Worm (Caenorhabditis elegans) whole organism, L4/young adult: ENCODE measurements around the gene dnj-18.

Experiments used
- W03F9.2 ChIP-seq: fragments of 150-350 bp; optimal IDR thresholded peaks from 2 replicates; lab custom pipeline; 2014; ENCODE audit warnings: missing biosample characterization, missing genetic modification characterization
- dao-5 ChIP-seq: sonication (generic microtip); optimal IDR thresholded peaks from 2 replicates; lab custom pipeline; 2016; ENCODE audit warnings: missing genotype, missing genetic modification characterization, moderate library complexity, missing compliant biosample characterization
- him-1 ChIP-seq: sonication (generic microtip); optimal IDR thresholded peaks from 2 replicates; lab custom pipeline; 2016; ENCODE audit warnings: missing genotype, missing genetic modification reagents, missing genetic modification characterization, missing compliant biosample characterization

Gene dnj-18

DNA sequence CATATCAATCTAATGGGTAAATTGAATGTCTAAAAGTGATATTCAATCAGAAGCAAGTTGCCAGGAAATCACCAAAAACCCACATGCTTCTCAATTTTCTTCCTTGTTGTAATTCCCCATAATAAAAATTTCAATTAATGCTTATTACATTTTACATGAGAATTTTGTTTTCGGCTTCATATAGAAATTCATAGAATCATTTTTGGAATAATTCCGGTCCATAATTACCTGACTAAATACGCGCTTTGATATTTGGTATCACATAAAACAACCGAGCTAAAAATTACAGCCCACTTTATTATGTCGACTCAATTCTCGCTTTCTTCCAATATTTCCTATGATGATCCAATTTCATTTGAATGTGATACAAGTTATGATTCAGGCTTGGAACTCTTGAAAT lies 26.0 kb upstream of the dnj-18 start, which contains the start of gene srg-13:
Gene srg-13 (plus strand): TSS at position 301 of the 400 bp plus-strand sequence.
- TF ChIP-seq him-1 = no peak
- TF ChIP-seq W03F9.2 (tag; lab: Kevin White, UChicago) = no peak
- TF ChIP-seq dao-5 = no peak

DNA sequence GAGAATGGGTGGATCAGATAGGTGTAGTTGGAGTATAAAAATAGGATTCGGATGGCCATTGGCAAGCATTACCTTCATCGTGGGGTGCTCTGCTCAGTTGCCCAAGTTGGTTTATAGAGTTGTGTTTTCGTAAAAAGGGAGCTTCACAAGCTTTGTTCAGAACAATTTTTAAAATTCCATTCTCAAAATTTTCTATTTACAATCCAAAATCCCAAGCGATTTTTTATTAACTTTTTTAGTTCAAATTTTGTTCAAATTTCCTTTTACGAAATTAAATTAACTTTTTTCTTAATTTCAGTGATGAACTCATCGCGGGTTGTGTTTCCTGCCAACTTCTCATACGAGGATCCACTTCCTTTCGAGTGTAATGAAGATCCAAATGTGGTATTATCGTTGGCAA lies 20.5 kb upstream of the dnj-18 start, which contains the start of gene srg-10:
Gene srg-10 (plus strand): TSS at position 301 of the 400 bp plus-strand sequence.
- TF ChIP-seq him-1 = no peak
- TF ChIP-seq dao-5 = no peak
- no peak for TF ChIP-seq W03F9.2 (tag; lab: Kevin White, UChicago)

DNA sequence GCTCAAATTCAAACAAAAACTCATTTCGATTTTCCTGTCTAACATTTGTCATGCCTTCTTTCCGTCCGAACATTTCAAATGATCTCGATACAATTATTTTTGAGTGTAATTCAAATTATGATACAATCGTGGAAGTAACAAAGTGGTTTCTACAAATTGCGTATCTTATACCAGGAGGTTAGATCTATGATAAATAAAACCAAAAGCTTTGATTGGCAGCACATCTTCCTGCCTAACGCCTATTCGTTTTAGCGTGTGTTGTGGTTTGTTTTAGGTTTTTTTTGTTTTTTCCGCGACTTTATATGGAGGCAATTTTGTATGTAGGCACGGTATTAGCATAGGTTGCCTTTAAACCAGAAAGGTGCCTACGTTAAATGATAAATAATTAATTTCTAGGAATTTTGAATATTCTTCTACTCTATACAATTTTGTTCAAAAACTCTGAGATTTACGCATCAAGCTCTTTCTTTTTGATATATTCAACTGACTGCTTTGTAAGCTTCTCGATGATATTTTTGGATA lies 17.9 kb upstream of the dnj-18 start, which contains the start of gene srg-11:
Gene srg-11 (plus strand): TSS at position 51 of the 522 bp plus-strand sequence.
- TF ChIP-seq W03F9.2 (tag; lab: Kevin White, UChicago) (no peak), him-1 (no peak), dao-5 (no peak)

DNA sequence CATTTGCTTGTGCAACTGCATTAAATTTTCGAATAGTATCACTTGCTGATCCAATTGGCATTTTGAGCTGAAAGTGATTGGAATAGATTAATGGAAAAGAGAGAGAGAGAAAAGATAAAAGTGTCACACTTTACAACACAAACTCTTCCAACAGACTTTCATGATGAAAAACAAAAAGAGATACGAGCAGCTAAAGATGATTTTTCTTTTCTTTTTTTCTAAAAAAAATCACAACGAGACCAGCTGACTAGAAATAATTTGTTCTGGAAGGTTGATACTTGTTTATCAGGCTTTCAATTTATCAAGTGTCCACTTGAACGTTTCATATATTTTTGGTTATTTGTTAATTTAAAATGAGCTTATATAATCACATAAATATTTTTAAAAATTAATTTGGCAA lies 10.8 kb upstream of the dnj-18 start:
- TF ChIP-seq dao-5 = no peak
- no peak for TF ChIP-seq W03F9.2 (tag; lab: Kevin White, UChicago)
- no peak for TF ChIP-seq him-1

DNA sequence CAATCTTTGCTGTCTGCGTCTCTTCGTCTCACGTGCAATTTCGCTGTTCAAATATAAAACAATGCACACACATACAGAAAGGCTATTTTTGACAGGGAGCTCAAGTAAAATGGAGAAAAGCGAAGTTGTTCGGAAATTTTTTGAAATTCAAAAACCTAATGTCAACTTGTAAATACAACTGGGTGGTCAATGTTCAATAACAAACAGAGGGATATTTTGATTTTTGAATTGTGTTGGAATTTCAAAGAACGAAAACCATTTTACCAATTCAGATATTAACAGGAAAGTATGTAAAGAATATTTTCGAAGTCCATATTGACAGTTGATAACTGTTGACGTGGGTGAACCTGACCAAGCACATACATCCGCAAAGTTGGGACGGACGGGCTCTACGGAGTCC lies 9.6 kb upstream of the dnj-18 start, which contains the start of gene tag-243:
Gene tag-243 (minus strand): TSS at position 101 of the 400 bp plus-strand sequence.
- TF ChIP-seq dao-5 = no peak
- no peak for TF ChIP-seq W03F9.2 (tag; lab: Kevin White, UChicago)
- no peak for TF ChIP-seq him-1

DNA sequence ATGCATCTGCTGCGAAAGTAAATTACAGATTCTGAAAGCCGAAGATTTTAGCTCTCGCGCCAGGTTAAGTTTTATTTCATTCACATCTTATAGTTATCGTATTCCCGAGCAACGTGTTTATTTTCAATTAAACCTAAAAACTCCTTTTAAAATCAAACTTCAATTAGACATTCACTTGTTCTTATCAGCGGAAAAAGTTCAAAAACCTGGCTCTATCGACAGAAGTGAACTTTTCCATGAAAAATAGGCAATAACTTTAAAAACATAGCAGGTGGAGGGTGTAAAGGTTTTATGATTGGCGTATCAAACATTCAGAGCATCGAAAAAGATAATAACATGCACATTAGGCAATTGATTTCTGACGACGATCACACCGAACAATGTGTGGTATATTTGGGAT lies 9.0 kb upstream of the dnj-18 start, which contains the start of gene ppat-1:
Gene ppat-1 (plus strand): TSS at position 316 of the 400 bp plus-strand sequence.
- TF ChIP-seq dao-5 (no peak), W03F9.2 (tag; lab: Kevin White, UChicago) (no peak), him-1 (no peak)

DNA sequence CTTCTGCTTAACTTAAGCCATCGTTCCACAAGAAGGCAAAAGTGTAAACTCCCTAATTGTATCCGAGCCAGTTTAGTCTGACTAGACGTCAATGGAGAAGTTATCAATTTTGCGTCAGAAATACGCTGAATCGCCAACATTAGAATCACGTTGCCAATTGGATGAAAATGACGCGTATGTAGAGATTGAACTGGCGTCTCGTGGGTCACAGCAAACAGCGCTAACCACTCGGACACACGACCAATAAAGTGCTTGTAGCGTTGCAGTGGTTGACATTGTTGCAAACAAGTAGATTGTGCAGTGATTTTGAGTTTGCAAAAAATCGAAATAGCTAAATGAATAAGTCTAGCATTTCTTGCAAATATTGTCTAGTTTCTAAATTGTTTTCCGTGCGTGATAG lies 8.3 kb upstream of the dnj-18 start:
- TF ChIP-seq dao-5 (peak; percentile 84), W03F9.2 (tag; lab: Kevin White, UChicago) (peak; percentile 36), him-1 (peak; percentile 63)

DNA sequence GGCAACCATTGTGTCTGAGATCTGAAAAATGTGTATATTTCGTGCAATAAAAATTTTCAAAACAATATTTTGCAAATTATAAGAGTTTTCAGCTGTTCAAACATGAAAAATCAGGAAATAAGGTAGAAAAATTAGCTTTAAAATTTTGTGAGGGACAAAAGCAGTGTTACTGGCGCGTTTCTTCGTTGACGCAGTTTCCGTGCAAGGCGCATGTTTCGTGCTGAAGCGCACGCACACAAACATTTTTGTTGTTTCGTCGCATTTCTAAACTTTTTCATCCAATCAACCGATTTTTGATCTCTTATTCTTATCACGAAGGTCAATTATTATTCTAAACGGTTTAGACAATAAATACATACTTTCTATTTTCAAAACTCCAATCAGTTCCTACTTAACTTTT lies 4.6 kb upstream of the dnj-18 start, which contains the start of gene nifk-1:
Gene nifk-1 (minus strand): TSS at position 27 of the 400 bp plus-strand sequence.
- TF ChIP-seq him-1 (no peak), dao-5 (no peak), W03F9.2 (tag; lab: Kevin White, UChicago) (peak; percentile 87)

DNA sequence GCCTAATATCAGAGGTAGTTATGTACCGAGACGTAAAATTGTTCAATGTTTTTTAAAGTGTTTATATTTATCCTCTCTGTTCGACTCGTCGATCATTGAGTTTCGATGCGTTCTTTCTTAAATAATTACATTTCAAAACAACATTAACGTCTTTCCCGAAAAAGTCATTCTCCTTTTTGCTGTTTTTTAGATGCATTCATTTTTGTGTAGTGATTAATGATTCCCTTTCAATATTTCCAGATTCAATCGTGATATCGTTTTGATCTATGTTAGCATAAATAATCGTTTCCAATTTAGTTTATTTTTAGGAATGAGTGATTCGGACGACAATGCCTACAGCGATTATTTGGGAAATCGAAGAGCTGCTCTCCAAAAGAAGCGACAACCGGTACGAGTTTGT lies 4.2 kb upstream of the dnj-18 start, which contains the start of gene T04A8.8:
Gene T04A8.8 (plus strand): TSS at position 301 of the 400 bp plus-strand sequence.
- TF ChIP-seq him-1 (no peak), dao-5 (no peak), W03F9.2 (tag; lab: Kevin White, UChicago) (no peak)

DNA sequence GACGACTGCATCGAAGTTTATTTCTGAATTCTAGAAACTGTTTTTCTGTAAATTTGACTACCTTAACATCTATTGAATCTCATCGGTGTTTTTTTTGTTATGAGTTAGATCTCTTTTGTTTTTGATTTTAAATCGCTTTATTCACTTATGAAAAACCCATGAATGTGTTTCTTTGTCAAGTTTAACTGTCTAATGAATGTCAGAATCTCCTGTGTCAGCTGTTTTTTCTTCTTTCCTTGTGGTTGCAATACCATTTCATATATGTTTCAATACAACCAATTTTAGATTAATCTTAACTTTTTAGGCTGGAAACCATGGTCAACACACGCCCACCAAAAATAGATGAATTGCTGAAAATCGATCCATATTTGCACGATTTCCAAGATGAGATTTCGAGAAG lies 2.9 kb upstream of the dnj-18 start, which contains the start of gene T04A8.7:
Gene T04A8.7 (plus strand): TSS at position 301 of the 400 bp plus-strand sequence.
- TF ChIP-seq him-1 = no peak
- no peak for TF ChIP-seq W03F9.2 (tag; lab: Kevin White, UChicago)
- TF ChIP-seq dao-5 = no peak

DNA sequence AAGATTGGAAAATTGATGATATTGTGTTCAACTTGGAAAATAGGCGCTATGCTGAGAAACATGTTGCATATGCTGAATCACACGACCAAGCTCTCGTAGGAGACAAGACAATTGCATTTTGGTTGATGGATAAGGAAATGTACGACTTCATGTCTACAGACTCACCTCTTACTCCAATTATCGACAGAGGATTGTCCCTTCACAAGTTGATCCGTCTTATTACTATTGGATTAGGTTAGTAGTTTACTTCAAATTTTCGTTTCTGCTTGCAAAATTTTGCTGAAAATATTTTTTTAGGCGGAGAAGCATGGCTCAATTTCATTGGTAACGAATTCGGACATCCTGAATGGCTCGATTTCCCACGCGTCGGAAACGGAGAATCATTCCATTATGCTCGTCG lies 1.0 kb upstream of the dnj-18 start:
- TF ChIP-seq dao-5 = no peak
- TF ChIP-seq W03F9.2 (tag; lab: Kevin White, UChicago) = no peak
- no peak for TF ChIP-seq him-1

DNA sequence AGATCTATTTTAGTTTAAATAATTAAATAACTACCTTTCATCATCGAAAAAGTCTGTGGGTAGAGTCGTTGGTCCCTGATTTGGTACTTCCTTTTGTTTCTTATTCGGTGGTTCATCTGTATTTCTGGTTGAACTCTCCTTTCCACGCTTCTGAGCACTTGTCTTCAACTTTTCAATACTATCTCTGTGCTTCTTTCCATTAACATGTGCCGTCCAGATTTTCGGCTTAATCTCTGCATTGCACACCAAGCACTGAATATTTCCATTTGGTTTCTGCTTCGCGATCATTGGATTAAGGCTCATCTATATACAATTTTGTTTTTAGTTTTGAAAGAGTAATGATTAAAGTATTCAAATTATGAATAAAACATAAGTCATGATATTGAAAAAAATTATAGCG lies 2.0 kb downstream of the dnj-18 start, which contains the start of gene sel-13:
Gene sel-13 (minus strand): TSS at position 303 of the 400 bp plus-strand sequence.
- no peak for TF ChIP-seq W03F9.2 (tag; lab: Kevin White, UChicago)
- TF ChIP-seq dao-5 = no peak
- TF ChIP-seq him-1 = no peak

DNA sequence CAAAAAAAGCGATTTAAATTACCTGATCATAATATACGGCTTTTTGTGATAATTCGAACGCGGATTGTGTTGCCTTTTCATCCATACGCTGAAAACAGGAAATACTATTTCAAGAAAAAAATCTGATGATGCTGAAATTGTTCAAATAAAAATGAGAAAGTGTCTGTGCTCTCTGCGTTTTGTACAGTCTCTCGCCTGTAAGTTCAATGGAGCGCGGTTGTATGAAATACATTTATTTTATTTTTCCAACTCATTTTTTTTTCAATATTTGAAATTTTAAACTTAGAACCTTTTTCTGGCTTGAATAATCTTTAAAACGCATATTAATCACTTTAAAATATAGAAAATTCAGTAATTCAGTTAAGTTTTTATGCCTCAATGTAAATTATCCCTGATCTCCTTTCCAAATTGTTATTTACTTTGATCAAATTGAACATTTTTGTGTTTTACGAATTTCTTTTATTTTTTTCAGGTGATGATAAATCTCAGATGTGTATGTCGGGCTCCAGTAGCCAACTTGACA lies 6.1 kb downstream of the dnj-18 start, which contains the start of the genes clp-2 and mrpl-16:
Gene clp-2 (minus strand): TSS at position 94 of the 523 bp plus-strand sequence.
Gene mrpl-16 (plus strand): TSS at position 473 of the 523 bp plus-strand sequence.
- TF ChIP-seq him-1 = no peak
- peak; percentile 35 for TF ChIP-seq W03F9.2 (tag; lab: Kevin White, UChicago)

DNA sequence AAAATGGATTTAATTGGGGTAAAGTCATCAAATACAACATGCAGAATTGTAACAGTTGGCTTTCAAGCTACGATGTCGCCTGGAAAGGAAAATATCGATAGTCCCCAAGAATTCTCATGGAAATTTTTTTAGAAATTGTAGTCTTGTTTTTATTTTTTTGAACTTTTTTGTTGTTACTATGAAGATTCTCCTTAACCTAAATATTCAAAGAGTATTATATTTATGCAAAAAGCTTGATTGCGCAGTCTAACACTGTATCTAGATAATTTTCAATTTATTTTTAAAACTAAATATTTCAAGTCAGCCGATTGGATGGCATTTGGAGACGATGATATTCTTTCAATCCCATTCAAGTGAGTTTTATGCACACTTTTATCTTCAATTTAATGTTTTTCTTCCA lies 7.3 kb downstream of the dnj-18 start, which contains the start of gene pgap-2:
Gene pgap-2 (plus strand): TSS at position 301 of the 400 bp plus-strand sequence.
- no peak for TF ChIP-seq dao-5
- TF ChIP-seq him-1 = no peak
- no peak for TF ChIP-seq W03F9.2 (tag; lab: Kevin White, UChicago)

DNA sequence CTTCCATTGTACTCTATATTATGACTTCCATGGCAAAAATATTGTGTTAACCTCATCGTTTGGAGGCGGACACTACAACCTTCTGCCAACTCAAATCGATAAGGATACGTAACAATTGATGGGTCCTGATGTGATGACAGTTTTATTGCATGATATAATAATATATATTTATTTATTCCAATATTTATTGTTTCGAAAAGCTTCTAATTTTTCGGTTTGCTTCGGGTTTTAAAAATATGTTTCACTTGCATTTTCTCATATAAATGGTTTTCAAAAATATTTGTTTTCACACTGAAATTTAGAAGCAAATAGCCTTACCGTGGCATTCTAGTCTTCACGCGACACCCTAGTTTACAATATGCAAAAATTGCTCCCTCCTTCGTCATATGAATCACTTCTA lies 8.8 kb downstream of the dnj-18 start, which contains the start of gene T04A8.13:
Gene T04A8.13 (plus strand): TSS at position 301 of the 400 bp plus-strand sequence.
- no peak for TF ChIP-seq him-1
- TF ChIP-seq W03F9.2 (tag; lab: Kevin White, UChicago) = no peak
- TF ChIP-seq dao-5 = no peak
